Worm (Caenorhabditis elegans) whole organism, L4 larva: Measurements from ENCODE around the gene B0496.6.
"Not testable (repeated sequence)": the region's sequence is repeated elsewhere in the genome, so short reads cannot be mapped to it uniquely, and the experiment has no call there.

Experiments
- R02D3.7 ChIP-seq: fragments of 150-350 bp; sonication (generic microtip); optimal IDR thresholded peaks from 3 replicates; lab custom pipeline; 2014; ENCODE audit warnings: missing biosample characterization, missing genetic modification characterization
- Y48G9A.11 ChIP-seq: fragments of 200-800 bp; sonication (Bioruptor generic); IDR thresholded peaks from 2 replicates; pipeline ENCODE4 v1.3.6; 2022; ENCODE audit warnings: missing genetic modification reagents, missing genetic modification characterization, missing compliant biosample characterization
- Y75B8A.6 ChIP-seq: fragments of 200-800 bp; sonication (Bioruptor generic); IDR thresholded peaks from 2 replicates; pipeline ENCODE4 v1.3.6; 2022; ENCODE audit warnings: missing genetic modification reagents, missing genetic modification characterization, missing compliant biosample characterization
- ZK337.2 ChIP-seq: fragments of 200-800 bp; sonication (Bioruptor generic); IDR thresholded peaks from 2 replicates; pipeline ENCODE4 v1.3.6; 2022; ENCODE audit warnings: missing genetic modification reagents, missing genetic modification characterization, missing compliant biosample characterization
- arid-1 ChIP-seq: fragments of 200-800 bp; sonication (Bioruptor generic); conservative IDR thresholded peaks from 2 replicates; pipeline ENCODE4 v1.3.6; 2022; ENCODE audit warnings: missing genetic modification reagents, missing genetic modification characterization, missing compliant biosample characterization
- attf-4 ChIP-seq: sonication (generic microtip); optimal IDR thresholded peaks from 3 replicates; lab custom pipeline; 2017; ENCODE audit warnings: missing biosample characterization, missing genetic modification characterization
- ceh-20 ChIP-seq: fragments of 200-800 bp; sonication (Bioruptor generic); IDR thresholded peaks from 2 replicates; pipeline ENCODE4 v1.3.6; 2022; ENCODE audit warnings: missing genetic modification reagents, missing genetic modification characterization, missing compliant biosample characterization
- ceh-44 ChIP-seq: fragments of 200-800 bp; sonication (Bioruptor generic); IDR thresholded peaks from 2 replicates; pipeline ENCODE4 v1.3.6; 2022; ENCODE audit warnings: missing genetic modification reagents, missing genetic modification characterization, missing compliant biosample characterization
- ceh-62 ChIP-seq: sonication (generic microtip); optimal IDR thresholded peaks from 2 replicates; lab custom pipeline; 2017; ENCODE audit warnings: missing biosample characterization, missing genetic modification characterization
- ces-1 ChIP-seq: fragments of 150-350 bp; sonication (generic microtip); optimal IDR thresholded peaks from 4 replicates; lab custom pipeline; 2014; ENCODE audit warnings: missing biosample characterization, missing genetic modification reagents, missing genetic modification characterization
- cey-2 ChIP-seq: sonication (generic microtip); optimal IDR thresholded peaks from 3 replicates; lab custom pipeline; 2017; ENCODE audit warnings: missing genetic modification characterization, mild to moderate bottlenecking, missing compliant biosample characterization, antibody characterized with exemption, borderline replicate concordance; ENCODE audit not compliant: insufficient read depth
- dmd-6 ChIP-seq: fragments of 200-800 bp; sonication (Bioruptor generic); IDR thresholded peaks from 2 replicates; pipeline ENCODE4 v1.3.6; 2022; ENCODE audit warnings: missing genetic modification reagents, missing genetic modification characterization, missing compliant biosample characterization
- dve-1 ChIP-seq: sonication (generic microtip); optimal IDR thresholded peaks from 2 replicates; lab custom pipeline; 2017; ENCODE audit warnings: antibody characterized with exemption, mild to moderate bottlenecking, missing genetic modification characterization, missing compliant biosample characterization; ENCODE audit not compliant: insufficient read depth
- fos-1 ChIP-seq: fragments of 150-350 bp; optimal IDR thresholded peaks from 2 replicates; lab custom pipeline; 2014; ENCODE audit warnings: missing biosample characterization, missing genetic modification characterization
- hlh-11 ChIP-seq: fragments of 200-800 bp; sonication (Bioruptor generic); optimal IDR thresholded peaks from 2 replicates; lab custom pipeline; 2018; ENCODE audit warnings: mild to moderate bottlenecking, missing genetic modification characterization, missing compliant biosample characterization
- lim-7 ChIP-seq: fragments of 200-800 bp; sonication (Bioruptor generic); IDR thresholded peaks from 2 replicates; pipeline ENCODE4 v1.3.6; 2022; ENCODE audit warnings: missing genetic modification characterization, missing compliant biosample characterization
- lin-29 ChIP-seq: fragments of 200-800 bp; sonication (Bioruptor generic); IDR thresholded peaks from 2 replicates; pipeline ENCODE4 v1.3.6; 2022; ENCODE audit warnings: missing genetic modification reagents, missing genetic modification characterization, missing compliant biosample characterization
- lin-38 ChIP-seq: fragments of 200-800 bp; sonication (Bioruptor generic); IDR thresholded peaks from 2 replicates; pipeline ENCODE4 v1.3.6; 2022; ENCODE audit warnings: missing genetic modification reagents, missing genetic modification characterization, missing compliant biosample characterization
- lin-39 ChIP-seq: fragments of 150-350 bp; optimal IDR thresholded peaks from 2 replicates; lab custom pipeline; 2014; ENCODE audit warnings: missing biosample characterization, missing genetic modification reagents, missing genetic modification characterization
- mdt-29 ChIP-seq: fragments of 200-800 bp; sonication (Bioruptor generic); IDR thresholded peaks from 2 replicates; pipeline ENCODE4 v1.3.6; 2022; ENCODE audit warnings: missing genetic modification reagents, missing genetic modification characterization, missing compliant biosample characterization
- nhr-28 ChIP-seq: fragments of 150-350 bp; optimal IDR thresholded peaks from 2 replicates; lab custom pipeline; 2014; ENCODE audit warnings: missing biosample characterization, missing genetic modification characterization
- nhr-42 ChIP-seq: fragments of 200-800 bp; sonication (Bioruptor generic); IDR thresholded peaks from 2 replicates; pipeline ENCODE4 v1.3.6; 2022; ENCODE audit warnings: missing genetic modification characterization, missing compliant biosample characterization
- pha-4 ChIP-seq, 2 experiments: fragments of 150-350 bp in 1 of 2; fragments of 200-800 bp in 1 of 2; sonication (Bioruptor generic) in 1 of 2; IDR thresholded peaks in 1 of 2; optimal IDR thresholded peaks in 1 of 2; 2 replicates each; pipeline versions ENCODE4 v1.3.6 to Lab custom; 2014 to 2022; ENCODE audit warnings: missing genetic modification characterization in 2 of 2, missing genetic modification reagents in 2 of 2, missing biosample characterization in 1 of 2, missing compliant biosample characterization in 1 of 2
- snpc-1.2 ChIP-seq: fragments of 200-800 bp; sonication (Bioruptor generic); IDR thresholded peaks from 2 replicates; pipeline ENCODE4 v1.3.6; 2022; ENCODE audit warnings: missing genetic modification reagents, missing genetic modification characterization, missing compliant biosample characterization
- tra-1 ChIP-seq: fragments of 200-800 bp; sonication (Bioruptor generic); IDR thresholded peaks from 2 replicates; pipeline ENCODE4 v1.3.6; 2022; ENCODE audit warnings: missing genetic modification reagents, missing genetic modification characterization, missing compliant biosample characterization
- unc-130 ChIP-seq: sonication (generic microtip); optimal IDR thresholded peaks from 2 replicates; lab custom pipeline; 2016; ENCODE audit warnings: missing genetic modification reagents, missing genetic modification characterization, missing compliant biosample characterization
- unc-39 ChIP-seq: sonication (generic microtip); optimal IDR thresholded peaks from 2 replicates; lab custom pipeline; 2017; ENCODE audit warnings: missing biosample characterization, missing genetic modification characterization
- unc-62 ChIP-seq, 3 experiments: fragments of 150-350 bp in 1 of 3; sonication (generic microtip); optimal IDR thresholded peaks in 2 of 3; peaks in 1 of 3; 1 replicate in 1 of 3; 2 replicates in 2 of 3; lab custom pipeline; 2014 to 2017; ENCODE audit warnings: missing biosample characterization in 3 of 3, missing genetic modification characterization in 3 of 3, missing genetic modification reagents in 3 of 3, missing genotype in 1 of 3
- zag-1 ChIP-seq: fragments of 150-350 bp; optimal IDR thresholded peaks from 2 replicates; lab custom pipeline; 2014; ENCODE audit warnings: missing biosample characterization, missing genetic modification characterization
- zfp-2 ChIP-seq: sonication (generic microtip); optimal IDR thresholded peaks from 2 replicates; lab custom pipeline; 2016; ENCODE audit warnings: mild to moderate bottlenecking, missing genetic modification characterization, missing compliant biosample characterization
- zip-2 ChIP-seq: fragments of 150-350 bp; optimal IDR thresholded peaks from 2 replicates; lab custom pipeline; 2014; ENCODE audit warnings: missing biosample characterization, missing genetic modification characterization

Gene B0496.6

ce11 chrIV:7433858-7434257 is 14.9 kb downstream of the B0496.6 start, which contains the start of gene B0496.11:
B0496.11 (minus strand) TSS chrIV:7433958.
- TF ChIP-seq fos-1 (tag; lab: Kevin White, UChicago) (no peak), dmd-6 (no peak)
- TF ChIP-seq, all 104 proteins: peak for 0

ce11 chrIV:7439377-7439776 is 20.5 kb downstream of the B0496.6 start:
- TF ChIP-seq mdt-29 (GFP tag; lab: Robert Waterston, UW) = no peak
- TF ChIP-seq unc-62 (GFP tag; optimal IDR thresholded peaks at IDR 0.05 in 1 of 2; lab: Kevin White, UChicago) = peak in 1 of 2 experiments; percentile 92
- no peak for TF ChIP-seq unc-62 (tag; optimal IDR thresholded peaks at IDR 0.05; lab: Kevin White, UChicago)
- TF ChIP-seq dve-1 = no peak
- TF ChIP-seq fos-1 (tag; lab: Kevin White, UChicago) = no peak
- TF ChIP-seq ceh-62 = no peak
- TF ChIP-seq lin-38 (GFP tag; lab: Robert Waterston, UW) = no peak
- TF ChIP-seq, all 104 proteins: peak for 1

ce11 chrIV:7440238-7440637 is 21.3 kb downstream of the B0496.6 start:
- peak; percentile 66 for TF ChIP-seq nhr-28 (tag; lab: Kevin White, UChicago)
- TF ChIP-seq ceh-44 (GFP tag; lab: Robert Waterston, UW) = no peak
- no peak for TF ChIP-seq unc-130 (GFP tag; lab: Kevin White, UChicago)
- TF ChIP-seq hlh-11 (tag; lab: Kevin White, UChicago) = peak; percentile 3
- TF ChIP-seq attf-4 (tag; lab: Kevin White, UChicago) = no peak
- TF ChIP-seq nhr-42 = no peak

ce11 chrIV:7440985-7441384 is 22.1 kb downstream of the B0496.6 start:
- 0 out of 2 replicates have a peak, but pooled peaks have one; percentile 36 for TF ChIP-seq Y48G9A.11 (GFP tag; lab: Robert Waterston, UW)
- peak; percentile 12; the same call in 1 of the 2 replicates for TF ChIP-seq pha-4 (GFP tag; IDR thresholded peaks at IDR 0.05; lab: Robert Waterston, UW)
- TF ChIP-seq pha-4 (tag; optimal IDR thresholded peaks at IDR 0.05; lab: Kevin White, UChicago) = not testable (repeated sequence)
- TF ChIP-seq lim-7 = peak; percentile 73
- 0 out of 2 replicates have a peak, but pooled peaks have one; percentile 22 for TF ChIP-seq snpc-1.2
- TF ChIP-seq tra-1 = 0 out of 2 replicates have a peak, but pooled peaks have one; percentile 28

ce11 chrIV:7445236-7445635 is 26.3 kb downstream of the B0496.6 start, which contains the start of gene valv-1:
valv-1 (minus strand) TSS chrIV:7445336.
- TF ChIP-seq unc-62 (GFP tag; optimal IDR thresholded peaks at IDR 0.05 in 1 of 2; lab: Kevin White, UChicago) (peak in 1 of 2 experiments; percentile 51), unc-62 (tag; optimal IDR thresholded peaks at IDR 0.05; lab: Kevin White, UChicago) (no peak), ceh-20 (GFP tag; lab: Robert Waterston, UW) (no peak)

- no peak for TF ChIP-seq Y75B8A.6 (GFP tag; lab: Robert Waterston, UW)
- TF ChIP-seq cey-2 (tag; lab: Kevin White, UChicago) = no peak
- TF ChIP-seq dve-1 = no peak
- no peak for TF ChIP-seq unc-39 (tag; lab: Kevin White, UChicago)
- TF ChIP-seq lin-29 (GFP tag; lab: Robert Waterston, UW) = no peak
- no peak for TF ChIP-seq arid-1
These were observed 27.1 kb downstream of the B0496.6 start, which contains the start of gene B0496.1 for ce11 chrIV:7445995-7446394. B0496.1 (plus strand) TSS chrIV:7446295.

- TF ChIP-seq ces-1 (GFP tag; lab: Kevin White, UChicago) = no peak
- no peak for TF ChIP-seq R02D3.7
- no peak for TF ChIP-seq pha-4 (GFP tag; IDR thresholded peaks at IDR 0.05; lab: Robert Waterston, UW)
- no peak for TF ChIP-seq pha-4 (tag; optimal IDR thresholded peaks at IDR 0.05; lab: Kevin White, UChicago)
- TF ChIP-seq ZK337.2 = no peak
- no peak for TF ChIP-seq zag-1 (tag; lab: Kevin White, UChicago)
- TF ChIP-seq lin-39 (tag; lab: Kevin White, UChicago) = no peak
- TF ChIP-seq Y48G9A.11 (GFP tag; lab: Robert Waterston, UW) = no peak
- TF ChIP-seq zfp-2 (tag; lab: Kevin White, UChicago) = no peak
- TF ChIP-seq zip-2 (tag; lab: Kevin White, UChicago) = no peak
These were observed 28.6 kb downstream of the B0496.6 start, which contains the start of gene B0496.2 for ce11 chrIV:7447556-7447955. B0496.2 (plus strand) TSS chrIV:7447856.
